Worm (Caenorhabditis elegans) whole organism, young adult: Measurements from ENCODE around the gene F49H12.3.

Experiments
- B0336.3 ChIP-seq: fragments of 200-800 bp; sonication (Bioruptor generic); IDR thresholded peaks from 2 replicates; pipeline ENCODE4 v1.3.6; 2022; ENCODE audit warnings: missing genetic modification characterization, missing compliant biosample characterization
- C06A6.2 ChIP-seq: fragments of 200-800 bp; sonication (Bioruptor generic); conservative IDR thresholded peaks from 2 replicates; pipeline ENCODE4 v1.3.6; 2022; ENCODE audit warnings: missing genetic modification characterization, missing compliant biosample characterization
- F23B12.7 ChIP-seq: sonication (generic microtip); optimal IDR thresholded peaks from 2 replicates; lab custom pipeline; 2017; ENCODE audit warnings: missing genetic modification characterization, mild to moderate bottlenecking, missing compliant biosample characterization, antibody characterized with exemption, moderate library complexity; ENCODE audit not compliant: insufficient read depth
- F37B4.10 ChIP-seq: fragments of 200-800 bp; sonication (Bioruptor generic); IDR thresholded peaks from 2 replicates; pipeline ENCODE4 v1.3.6; 2022; ENCODE audit warnings: missing genetic modification characterization, missing compliant biosample characterization
- F55B11.4 ChIP-seq: sonication (generic microtip); optimal IDR thresholded peaks from 2 replicates; lab custom pipeline; 2016; ENCODE audit warnings: missing compliant biosample characterization, missing genetic modification characterization, borderline replicate concordance; ENCODE audit not compliant: insufficient read depth
- K11D2.4 ChIP-seq: fragments of 200-800 bp; sonication (Bioruptor generic); IDR thresholded peaks from 2 replicates; pipeline ENCODE4 v1.3.6; 2022; ENCODE audit warnings: missing genetic modification reagents, missing genetic modification characterization, missing compliant biosample characterization
- K12H6.12 ChIP-seq: fragments of 200-800 bp; sonication (Bioruptor generic); optimal IDR thresholded peaks from 2 replicates; lab custom pipeline; 2018; ENCODE audit warnings: mild to moderate bottlenecking, missing genetic modification characterization, missing compliant biosample characterization
- Y67H2A.10 ChIP-seq: fragments of 200-800 bp; sonication (Bioruptor generic); conservative IDR thresholded peaks from 2 replicates; pipeline ENCODE4 v1.3.6; 2022; ENCODE audit warnings: missing genetic modification reagents, missing genetic modification characterization, missing compliant biosample characterization
- Y95B8A.8 ChIP-seq: fragments of 200-800 bp; sonication (Bioruptor generic); IDR thresholded peaks from 2 replicates; pipeline ENCODE4 v1.3.6; 2022; ENCODE audit warnings: missing genetic modification reagents, missing genetic modification characterization, missing compliant biosample characterization
- aptf-3 ChIP-seq: fragments of 200-800 bp; sonication (Bioruptor generic); IDR thresholded peaks from 2 replicates; pipeline ENCODE4 v1.3.6; 2022; ENCODE audit warnings: missing genetic modification characterization, missing compliant biosample characterization
- chd-7 ChIP-seq: sonication (generic microtip); optimal IDR thresholded peaks from 2 replicates; lab custom pipeline; 2016; ENCODE audit warnings: mild to moderate bottlenecking, missing genetic modification characterization, moderate library complexity, missing compliant biosample characterization
- dpl-1 ChIP-seq: fragments of 150-350 bp; optimal IDR thresholded peaks from 2 replicates; lab custom pipeline; 2014; ENCODE audit warnings: missing biosample characterization, missing genetic modification reagents, missing genetic modification characterization
- ekl-4 ChIP-seq: fragments of 200-800 bp; sonication (Bioruptor generic); IDR thresholded peaks from 2 replicates; pipeline ENCODE4 v1.3.6; 2022; ENCODE audit warnings: missing genetic modification reagents, missing genetic modification characterization, missing compliant biosample characterization
- fkh-3 ChIP-seq: sonication (generic microtip); optimal IDR thresholded peaks from 2 replicates; lab custom pipeline; 2016; ENCODE audit warnings: mild to moderate bottlenecking, missing genetic modification characterization, missing compliant biosample characterization
- hlh-26 ChIP-seq: fragments of 200-800 bp; sonication (Bioruptor generic); conservative IDR thresholded peaks from 2 replicates; pipeline ENCODE4 v1.3.6; 2022; ENCODE audit warnings: missing genetic modification reagents, missing genetic modification characterization, missing compliant biosample characterization
- hmg-1.2 ChIP-seq: fragments of 200-800 bp; sonication (Bioruptor generic); IDR thresholded peaks from 2 replicates; pipeline ENCODE4 v1.3.6; 2022; ENCODE audit warnings: missing genetic modification reagents, missing genetic modification characterization, missing compliant biosample characterization
- hrde-1 ChIP-seq: sonication (generic microtip); optimal IDR thresholded peaks from 2 replicates; lab custom pipeline; 2016; ENCODE audit warnings: missing genetic modification characterization, mild to moderate bottlenecking, missing compliant biosample characterization, moderate library complexity, missing genotype, missing genetic modification reagents, borderline replicate concordance
- lsl-1 ChIP-seq: fragments of 200-800 bp; sonication (Bioruptor generic); optimal IDR thresholded peaks from 2 replicates; lab custom pipeline; 2018; ENCODE audit warnings: mild to moderate bottlenecking, missing genetic modification characterization, moderate library complexity, missing compliant biosample characterization
- nfya-2 ChIP-seq: fragments of 200-800 bp; sonication (Bioruptor generic); IDR thresholded peaks from 2 replicates; pipeline ENCODE4 v1.3.6; 2022; ENCODE audit warnings: missing genetic modification reagents, missing genetic modification characterization, missing compliant biosample characterization
- nhr-120 ChIP-seq: fragments of 200-800 bp; sonication (Bioruptor generic); IDR thresholded peaks from 2 replicates; pipeline ENCODE4 v1.3.6; 2022; ENCODE audit warnings: missing genetic modification characterization, missing compliant biosample characterization
- rec-8 ChIP-seq, 2 experiments: sonication (generic microtip); optimal IDR thresholded peaks; 2 replicates each; lab custom pipeline; 2016; ENCODE audit warnings: mild to moderate bottlenecking in 2 of 2, missing genetic modification characterization in 2 of 2, missing genetic modification reagents in 2 of 2, missing genotype in 2 of 2, missing biosample characterization in 1 of 2, missing compliant biosample characterization in 1 of 2, moderate library complexity in 1 of 2
- rpc-1 ChIP-seq, 2 experiments: fragments of 150-350 bp in 1 of 2; sonication (generic microtip) in 1 of 2; optimal IDR thresholded peaks; 2 replicates each; lab custom pipeline; 2014 to 2018; ENCODE audit warnings: missing biosample characterization in 1 of 2, missing genetic modification characterization in 1 of 2, missing genetic modification reagents in 1 of 2, missing genotype in 1 of 2
- sdz-38 ChIP-seq: sonication (generic microtip); optimal IDR thresholded peaks from 2 replicates; lab custom pipeline; 2016; ENCODE audit warnings: missing genotype, missing genetic modification characterization, missing compliant biosample characterization
- sea-2 ChIP-seq: fragments of 200-800 bp; sonication (Bioruptor generic); IDR thresholded peaks from 2 replicates; pipeline ENCODE4 v1.3.6; 2022; ENCODE audit warnings: missing genetic modification characterization, missing compliant biosample characterization
- zfh-2 ChIP-seq: fragments of 200-800 bp; sonication (Bioruptor generic); conservative IDR thresholded peaks from 2 replicates; pipeline ENCODE4 v1.3.6; 2022; ENCODE audit warnings: missing genetic modification reagents, missing genetic modification characterization, missing compliant biosample characterization
- zim-3 ChIP-seq: sonication (generic microtip); optimal IDR thresholded peaks from 2 replicates; lab custom pipeline; 2017; ENCODE audit warnings: mild to moderate bottlenecking, missing genetic modification characterization, moderate library complexity, missing compliant biosample characterization
- ztf-18 ChIP-seq: sonication (generic microtip); optimal IDR thresholded peaks from 2 replicates; lab custom pipeline; 2016; ENCODE audit warnings: missing genotype, mild to moderate bottlenecking, missing genetic modification characterization, missing compliant biosample characterization
- ztf-22 ChIP-seq: fragments of 200-800 bp; sonication (Bioruptor generic); optimal IDR thresholded peaks from 2 replicates; lab custom pipeline; 2018; ENCODE audit warnings: mild to moderate bottlenecking, missing genetic modification characterization, moderate library complexity, missing compliant biosample characterization

The F49H12.3 gene

ce11 chrX:2084019-2084418, at the start of gene F49H12.3:
Gene F49H12.3 (plus strand): TSS chrX:2084375.
- TF ChIP-seq hlh-26 (GFP tag; lab: Robert Waterston, UW), result no peak
- TF ChIP-seq hmg-1.2 (GFP tag; lab: Robert Waterston, UW), result no peak
- TF ChIP-seq rec-8 (tag; optimal IDR thresholded peaks at IDR 0.05; lab: Kevin White, UChicago), result no peak
- no peak for TF ChIP-seq sea-2 (GFP tag; lab: Robert Waterston, UW)
- TF ChIP-seq nfya-2 (GFP tag; lab: Robert Waterston, UW), result no peak
- TF ChIP-seq K11D2.4, result no peak
- TF ChIP-seq, all 124 proteins: peak for 0

ce11 chrX:2035172-2035571, 49.0 kb upstream of the F49H12.3 start, which contains the start of gene ergi-1:
Gene ergi-1 (minus strand): TSS chrX:2035272.
- TF ChIP-seq dpl-1 (GFP tag; lab: Kevin White, UChicago) (no peak), sdz-38 (no peak)

ce11 chrX:2039358-2039757, 44.8 kb upstream of the F49H12.3 start, which contains the start of gene smex-2:
Gene smex-2 (minus strand): TSS chrX:2039458.
- no peak for TF ChIP-seq ztf-18

ce11 chrX:2040877-2041276, 43.3 kb upstream of the F49H12.3 start:
- TF ChIP-seq rpc-1 (optimal IDR thresholded peaks at IDR 0.05; lab: Kevin White, UChicago) (no peak), rpc-1 (tag; optimal IDR thresholded peaks at IDR 0.05; lab: Kevin White, UChicago) (peak; percentile 26), F23B12.7 (no peak)

ce11 chrX:2041448-2042138, 42.6 kb upstream of the F49H12.3 start:
- peak; percentile 33; the same call in 1 of the 2 replicates for TF ChIP-seq zfh-2 (GFP tag; lab: Robert Waterston, UW)
- TF ChIP-seq Y67H2A.10 (GFP tag; lab: Robert Waterston, UW), result no peak

- TF ChIP-seq zim-3 (tag; lab: Kevin White, UChicago), result no peak
- no peak for TF ChIP-seq B0336.3 (GFP tag; lab: Robert Waterston, UW)
- TF ChIP-seq ekl-4 (GFP tag; lab: Robert Waterston, UW), result no peak
- no peak for TF ChIP-seq hrde-1 (tag; lab: Kevin White, UChicago)
- no peak for TF ChIP-seq F37B4.10 (GFP tag; lab: Robert Waterston, UW)
- TF ChIP-seq lsl-1 (GFP tag; lab: Kevin White, UChicago), result no peak
- no peak for TF ChIP-seq C06A6.2
- TF ChIP-seq chd-7 (tag; lab: Kevin White, UChicago), result no peak
- TF ChIP-seq fkh-3 (tag; lab: Kevin White, UChicago), result no peak
- TF ChIP-seq aptf-3 (GFP tag; lab: Robert Waterston, UW), result no peak
- no peak for TF ChIP-seq nhr-120 (GFP tag; lab: Robert Waterston, UW)
- no peak for TF ChIP-seq ztf-22 (GFP tag; lab: Kevin White, UChicago)
- no peak for TF ChIP-seq F55B11.4 (tag; lab: Kevin White, UChicago)
- TF ChIP-seq dpl-1 (GFP tag; lab: Kevin White, UChicago), result no peak
- TF ChIP-seq, all 124 proteins: peak for 0
These were observed 41.6 kb upstream of the F49H12.3 start for ce11 chrX:2042621-2043020.

ce11 chrX:2043224-2043623, 41.0 kb upstream of the F49H12.3 start:
- TF ChIP-seq K12H6.12 (tag; lab: Kevin White, UChicago) (peak; percentile 23), Y95B8A.8 (GFP tag; lab: Robert Waterston, UW) (no peak)
